Worm (Caenorhabditis elegans) whole organism, mixed stage, embryonic: ENCODE measurements around the gene pdk-1.

Experiments used
- blmp-1 ChIP-seq: fragments of 150-350 bp; optimal IDR thresholded peaks from 2 replicates; lab custom pipeline; 2014; ENCODE audit warnings: missing biosample characterization, missing genetic modification characterization
- ceh-39 ChIP-seq: fragments of 150-350 bp; optimal IDR thresholded peaks from 2 replicates; lab custom pipeline; 2014; ENCODE audit warnings: missing biosample characterization, missing genetic modification characterization
- elt-1 ChIP-seq: sonication (generic microtip); optimal IDR thresholded peaks from 2 replicates; lab custom pipeline; 2017; ENCODE audit warnings: missing genetic modification characterization, mild to moderate bottlenecking, missing compliant biosample characterization, antibody characterized with exemption, moderate library complexity, borderline replicate concordance; ENCODE audit not compliant: insufficient read depth
- lsy-2 ChIP-seq: fragments of 150-350 bp; optimal IDR thresholded peaks from 2 replicates; lab custom pipeline; 2014; ENCODE audit warnings: missing biosample characterization, missing genetic modification characterization
- mab-5 ChIP-seq: fragments of 150-350 bp; optimal IDR thresholded peaks from 2 replicates; lab custom pipeline; 2014; ENCODE audit warnings: missing biosample characterization, missing genetic modification characterization
- mep-1 ChIP-seq: fragments of 150-350 bp; optimal IDR thresholded peaks from 2 replicates; lab custom pipeline; 2017; ENCODE audit warnings: missing biosample characterization, missing genetic modification reagents, missing genetic modification characterization, inconsistent platforms
- unc-39 ChIP-seq: fragments of 150-350 bp; optimal IDR thresholded peaks from 2 replicates; lab custom pipeline; 2014; ENCODE audit warnings: missing biosample characterization, missing genetic modification characterization
- unc-62 ChIP-seq: fragments of 150-350 bp; optimal IDR thresholded peaks from 2 replicates; lab custom pipeline; 2014; ENCODE audit warnings: missing biosample characterization, missing genetic modification reagents, missing genetic modification characterization
- ztf-11 ChIP-seq: fragments of 150-350 bp; optimal IDR thresholded peaks from 2 replicates; lab custom pipeline; 2014; ENCODE audit warnings: missing biosample characterization, missing genetic modification characterization

DNA sequence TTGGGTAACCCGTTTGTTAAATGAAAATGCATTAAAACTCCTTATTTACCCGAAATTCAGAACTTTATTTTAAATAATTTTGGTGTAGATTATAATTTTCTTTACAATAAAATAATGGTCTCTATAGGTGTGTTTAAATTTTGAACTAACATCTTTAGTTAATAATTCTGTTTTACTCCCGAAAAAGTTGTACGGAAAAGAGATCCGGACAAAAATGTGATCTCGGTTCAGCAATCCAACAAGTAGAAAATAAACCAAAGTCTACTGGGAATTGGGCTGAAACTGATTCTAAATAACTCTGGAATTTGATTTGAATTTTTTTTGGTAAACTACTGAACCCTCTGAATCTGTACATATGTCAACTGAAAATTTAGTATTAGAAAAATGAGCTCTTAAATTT lies 25.4 kb upstream of the pdk-1 start:
- TF ChIP-seq mab-5 (tag; lab: Kevin White, UChicago), result no peak
- no peak for TF ChIP-seq ceh-39 (tag; lab: Kevin White, UChicago)
- no peak for TF ChIP-seq blmp-1 (tag; lab: Kevin White, UChicago)
- TF ChIP-seq lsy-2 (tag; lab: Kevin White, UChicago), result no peak
- TF ChIP-seq unc-39 (tag; lab: Kevin White, UChicago), result no peak
- no peak for TF ChIP-seq ztf-11 (tag; lab: Kevin White, UChicago)
- TF ChIP-seq unc-62, result no peak
- no peak for TF ChIP-seq mep-1 (tag; lab: Kevin White, UChicago)
- TF ChIP-seq elt-1, result no peak
